Fruit fly (Drosophila melanogaster) whole organism, embryonic: Measurements from ENCODE around the gene Girdin.
A peak's percentile ranks its signal among the peaks of the same experiment; 100 is the strongest.

ENCODE experiments used
- Bgb ChIP-seq: fragments of 200-800 bp; sonication (Bioruptor generic); IDR thresholded peaks from 2 replicates; pipeline ENCODE4 v1.3.6; 2022; ENCODE audit warnings: missing biosample characterization, missing genetic modification characterization; ENCODE audit not compliant: partially characterized antibody
- CG11456 ChIP-seq: fragments of 200-800 bp; sonication (Bioruptor generic); IDR thresholded peaks from 3 replicates; pipeline ENCODE4 v1.3.6; 2022; ENCODE audit warnings: missing biosample characterization, missing genetic modification characterization
- CG12744 ChIP-seq: fragments of 200-800 bp; sonication (Bioruptor generic); optimal IDR thresholded peaks from 2 replicates; lab custom pipeline; 2016; ENCODE audit warnings: missing biosample characterization, missing genetic modification characterization
- CG14667 ChIP-seq: fragments of 200-800 bp; sonication (Bioruptor generic); IDR thresholded peaks from 2 replicates; pipeline ENCODE4 v1.3.6; 2022; ENCODE audit warnings: missing biosample characterization, missing genetic modification characterization
- CG1792 ChIP-seq: fragments of 200-800 bp; sonication (Bioruptor generic); optimal IDR thresholded peaks from 2 replicates; lab custom pipeline; 2016; ENCODE audit warnings: missing biosample characterization, missing genetic modification characterization
- CG18011 ChIP-seq: fragments of 200-800 bp; sonication (Bioruptor generic); optimal IDR thresholded peaks from 2 replicates; lab custom pipeline; 2017; ENCODE audit warnings: missing biosample characterization, missing genetic modification characterization, mild to moderate bottlenecking, moderate library complexity, missing genotype
- CG2889 ChIP-seq: fragments of 200-800 bp; sonication (Bioruptor generic); IDR thresholded peaks from 3 replicates; pipeline ENCODE4 v1.3.6; 2022; ENCODE audit warnings: missing biosample characterization, missing genetic modification characterization
- CG32767 ChIP-seq: fragments of 200-800 bp; sonication (Bioruptor generic); IDR thresholded peaks from 2 replicates; pipeline ENCODE4 v1.3.6; 2022; ENCODE audit warnings: missing biosample characterization, missing genetic modification characterization
- CG4328 ChIP-seq: fragments of 200-800 bp; sonication (Bioruptor generic); optimal IDR thresholded peaks from 3 replicates; lab custom pipeline; 2017; ENCODE audit warnings: missing biosample characterization, missing genetic modification reagents, missing genetic modification characterization
- CG4360 ChIP-seq: fragments of 200-800 bp; sonication (Bioruptor generic); IDR thresholded peaks from 2 replicates; pipeline ENCODE4 v1.3.6; 2022; ENCODE audit warnings: missing biosample characterization, missing genetic modification characterization
- CG5245 ChIP-seq: fragments of 200-800 bp; sonication (Bioruptor generic); optimal IDR thresholded peaks from 3 replicates; lab custom pipeline; 2016; ENCODE audit warnings: missing biosample characterization, missing genetic modification characterization
- CG6689 ChIP-seq: fragments of 200-800 bp; sonication (Bioruptor generic); IDR thresholded peaks from 2 replicates; pipeline ENCODE4 v1.3.6; 2022; ENCODE audit warnings: missing biosample characterization, missing genetic modification characterization
- CG7372 ChIP-seq: fragments of 200-800 bp; sonication (Bioruptor generic); IDR thresholded peaks from 2 replicates; pipeline ENCODE4 v1.3.6; 2022; ENCODE audit warnings: missing biosample characterization, missing genetic modification characterization
- CG7556 ChIP-seq: fragments of 200-800 bp; sonication (Bioruptor generic); optimal IDR thresholded peaks from 2 replicates; lab custom pipeline; 2017; ENCODE audit warnings: missing biosample characterization, mild to moderate bottlenecking, missing genetic modification characterization
- CG8089 ChIP-seq: fragments of 200-800 bp; sonication (Bioruptor generic); optimal IDR thresholded peaks from 3 replicates; lab custom pipeline; 2016; ENCODE audit warnings: missing biosample characterization, missing genetic modification characterization
- CG8359 ChIP-seq: fragments of 200-800 bp; sonication (Bioruptor generic); optimal IDR thresholded peaks from 2 replicates; lab custom pipeline; 2017; ENCODE audit warnings: missing biosample characterization, mild to moderate bottlenecking, missing genetic modification characterization, borderline replicate concordance
- CG9437 ChIP-seq: fragments of 200-800 bp; sonication (Bioruptor generic); optimal IDR thresholded peaks from 2 replicates; lab custom pipeline; 2018; ENCODE audit warnings: missing biosample characterization, mild to moderate bottlenecking, missing genetic modification characterization
- CG9609 ChIP-seq: fragments of 200-800 bp; sonication (Bioruptor generic); optimal IDR thresholded peaks from 3 replicates; lab custom pipeline; 2016; ENCODE audit warnings: missing biosample characterization, missing genetic modification characterization
- Gug ChIP-seq: fragments of 200-800 bp; sonication (Bioruptor generic); IDR thresholded peaks from 4 replicates; pipeline ENCODE4 v1.3.6; 2022; ENCODE audit warnings: missing biosample characterization, missing genetic modification characterization
- HHEX ChIP-seq: fragments of 200-800 bp; sonication (Bioruptor generic); optimal IDR thresholded peaks from 3 replicates; lab custom pipeline; 2017; ENCODE audit warnings: missing biosample characterization, mild to moderate bottlenecking, missing genetic modification characterization, missing genetic modification reagents
- Lim3 ChIP-seq: fragments of 200-800 bp; sonication (Bioruptor generic); IDR thresholded peaks from 2 replicates; pipeline ENCODE4 v1.3.6; 2022; ENCODE audit warnings: missing biosample characterization, missing genetic modification characterization
- Myb ChIP-seq: fragments of 200-800 bp; sonication (Bioruptor generic); optimal IDR thresholded peaks from 2 replicates; lab custom pipeline; 2016; ENCODE audit warnings: missing biosample characterization, missing genetic modification characterization
- Oaz ChIP-seq: fragments of 200-800 bp; sonication (Bioruptor generic); IDR thresholded peaks from 2 replicates; pipeline ENCODE4 v1.3.6; 2022; ENCODE audit warnings: missing biosample characterization, missing genetic modification characterization
- Sox100B ChIP-seq: fragments of 200-800 bp; sonication (Bioruptor generic); optimal IDR thresholded peaks from 3 replicates; lab custom pipeline; 2018; ENCODE audit warnings: missing biosample characterization, mild to moderate bottlenecking, missing genetic modification characterization
- TFAM ChIP-seq: fragments of 200-800 bp; sonication (Bioruptor generic); optimal IDR thresholded peaks from 2 replicates; lab custom pipeline; 2017; ENCODE audit warnings: missing biosample characterization, missing genetic modification characterization, inconsistent platforms
- Usf ChIP-seq: fragments of 200-800 bp; sonication (Bioruptor generic); optimal IDR thresholded peaks from 2 replicates; lab custom pipeline; 2017; ENCODE audit warnings: missing genotype, missing biosample characterization, missing genetic modification characterization
- ato ChIP-seq: fragments of 200-800 bp; sonication (Bioruptor generic); IDR thresholded peaks from 2 replicates; pipeline ENCODE4 v1.3.6; 2022; ENCODE audit warnings: missing biosample characterization, missing genetic modification characterization; ENCODE audit not compliant: partially characterized antibody
- bbx ChIP-seq: fragments of 200-800 bp; sonication (Bioruptor generic); IDR thresholded peaks from 2 replicates; pipeline ENCODE4 v1.3.6; 2022; ENCODE audit warnings: missing biosample characterization, missing genetic modification characterization; ENCODE audit not compliant: partially characterized antibody
- croc ChIP-seq: fragments of 200-800 bp; sonication (Bioruptor generic); conservative IDR thresholded peaks from 3 replicates; pipeline ENCODE4 v1.3.6; 2022; ENCODE audit warnings: missing biosample characterization, missing genetic modification characterization
- da ChIP-seq: fragments of 200-800 bp; sonication (Bioruptor generic); optimal IDR thresholded peaks from 2 replicates; lab custom pipeline; 2016; ENCODE audit warnings: missing biosample characterization, missing genetic modification characterization
- dm ChIP-seq: fragments of 200-800 bp; sonication (Bioruptor generic); optimal IDR thresholded peaks from 3 replicates; lab custom pipeline; 2016; ENCODE audit warnings: missing biosample characterization, missing genetic modification characterization
- esg ChIP-seq: fragments of 200-800 bp; sonication (Bioruptor generic); conservative IDR thresholded peaks from 2 replicates; pipeline ENCODE4 v1.3.6; 2022; ENCODE audit warnings: missing biosample characterization, missing genetic modification characterization
- ewg ChIP-seq: fragments of 200-800 bp; sonication (Bioruptor generic); optimal IDR thresholded peaks from 3 replicates; lab custom pipeline; 2017; ENCODE audit warnings: mild to moderate bottlenecking, missing biosample characterization, missing genetic modification reagents, missing genetic modification characterization
- fu2 ChIP-seq: fragments of 200-800 bp; sonication (Bioruptor generic); optimal IDR thresholded peaks from 2 replicates; lab custom pipeline; 2016; ENCODE audit warnings: missing biosample characterization, missing genetic modification characterization
- gsb-n ChIP-seq: fragments of 200-800 bp; sonication (Bioruptor generic); optimal IDR thresholded peaks from 3 replicates; lab custom pipeline; 2018; ENCODE audit warnings: missing biosample characterization, mild to moderate bottlenecking, missing genetic modification characterization
- hb ChIP-seq: fragments of 200-800 bp; sonication (Bioruptor generic); IDR thresholded peaks from 3 replicates; pipeline ENCODE4 v1.3.6; 2022; ENCODE audit warnings: missing biosample characterization, missing genetic modification characterization; ENCODE audit not compliant: partially characterized antibody
- her ChIP-seq: fragments of 200-800 bp; sonication (Bioruptor generic); optimal IDR thresholded peaks from 2 replicates; lab custom pipeline; 2016; ENCODE audit warnings: missing biosample characterization, missing genetic modification characterization
- jing ChIP-seq: fragments of 200-800 bp; sonication (Bioruptor generic); optimal IDR thresholded peaks from 2 replicates; lab custom pipeline; 2018; ENCODE audit warnings: missing biosample characterization, mild to moderate bottlenecking, missing genetic modification characterization
- kni ChIP-seq: fragments of 200-800 bp; sonication (Bioruptor generic); optimal IDR thresholded peaks from 3 replicates; lab custom pipeline; 2017; ENCODE audit warnings: mild to moderate bottlenecking, missing biosample characterization, missing genetic modification reagents, missing genetic modification characterization
- nerfin-2 ChIP-seq: fragments of 200-800 bp; sonication (Bioruptor generic); IDR thresholded peaks from 2 replicates; pipeline ENCODE4 v1.3.6; 2022; ENCODE audit warnings: missing biosample characterization, missing genetic modification characterization; ENCODE audit not compliant: partially characterized antibody
- oc ChIP-seq: fragments of 200-800 bp; sonication (Bioruptor generic); optimal IDR thresholded peaks from 2 replicates; lab custom pipeline; 2018; ENCODE audit warnings: missing biosample characterization, mild to moderate bottlenecking, missing genetic modification characterization, moderate library complexity
- pb ChIP-seq: fragments of 200-800 bp; sonication (Bioruptor generic); optimal IDR thresholded peaks from 3 replicates; lab custom pipeline; 2016; ENCODE audit warnings: missing biosample characterization, missing genetic modification characterization
- psq ChIP-seq: fragments of 200-800 bp; sonication (Bioruptor generic); optimal IDR thresholded peaks from 2 replicates; lab custom pipeline; 2017; ENCODE audit warnings: missing biosample characterization, missing genetic modification characterization
- ranshi ChIP-seq: fragments of 200-800 bp; sonication (Bioruptor generic); IDR thresholded peaks from 2 replicates; pipeline ENCODE4 v1.3.6; 2022; ENCODE audit warnings: missing biosample characterization, missing genetic modification characterization
- rib ChIP-seq: fragments of 200-800 bp; sonication (Bioruptor generic); IDR thresholded peaks from 2 replicates; pipeline ENCODE4 v1.3.6; 2022; ENCODE audit warnings: missing biosample characterization, missing genetic modification characterization
- sim ChIP-seq: fragments of 200-800 bp; sonication (Bioruptor generic); IDR thresholded peaks from 2 replicates; pipeline ENCODE4 v1.3.6; 2022; ENCODE audit warnings: missing biosample characterization, missing genetic modification characterization
- slp2 ChIP-seq: fragments of 200-800 bp; sonication (Bioruptor generic); optimal IDR thresholded peaks from 2 replicates; lab custom pipeline; 2016; ENCODE audit warnings: missing biosample characterization, missing genetic modification characterization
- sna ChIP-seq: fragments of 200-800 bp; sonication (Bioruptor generic); IDR thresholded peaks from 2 replicates; pipeline ENCODE4 v1.3.6; 2022; ENCODE audit warnings: missing biosample characterization, missing genetic modification characterization; ENCODE audit not compliant: partially characterized antibody
- tll ChIP-seq, 2 experiments: fragments of 200-800 bp in 1 of 2; fragments of >200 bp in 1 of 2; sonication (Bioruptor generic) in 1 of 2; optimal IDR thresholded peaks; 2 replicates each; lab custom pipeline; 2017 to 2019; ENCODE audit warnings: missing biosample characterization in 2 of 2, missing genetic modification characterization in 2 of 2, mild to moderate bottlenecking in 1 of 2, moderate library complexity in 1 of 2
- toy ChIP-seq: fragments of 200-800 bp; sonication (Bioruptor generic); IDR thresholded peaks from 2 replicates; pipeline ENCODE4 v1.3.6; 2022; ENCODE audit warnings: missing biosample characterization, missing genetic modification characterization

The Girdin gene

dm6 chr3L:3192912-3193311, 14.2 kb downstream of the Girdin start, which contains the start of gene Hsp83 (continued):
- TF ChIP-seq CG7372 (peak; percentile 85), ewg (peak; percentile 88), Oaz (GFP tag; lab: Robert Waterston, UW) (peak; percentile 85), CG6689 (GFP tag; lab: Robert Waterston, UW) (peak; percentile 81), croc (GFP tag; lab: Robert Waterston, UW) (peak; percentile 46), Lim3 (0 out of 2 replicates have a peak, but pooled peaks have one; percentile 17), Bgb (peak; percentile 36; the same call in 1 of the 2 replicates), slp2 (GFP tag; lab: Kevin White, UChicago) (peak; percentile 91), CG5245 (GFP tag; lab: Kevin White, UChicago) (peak; percentile 91), CG2889 (GFP tag; lab: Robert Waterston, UW) (peak; percentile 81), kni (GFP tag; lab: Kevin White, UChicago) (peak; percentile 99), HHEX (GFP tag; lab: Kevin White, UChicago) (peak; percentile 99), CG18011 (peak; percentile 90), CG11456 (GFP tag; lab: Robert Waterston, UW) (peak; percentile 96), bbx (GFP tag; lab: Robert Waterston, UW) (peak; percentile 62), Sox100B (GFP tag; lab: Kevin White, UChicago) (peak; percentile 94), Gug (peak; percentile 55; the same call in 2 of the 4 replicates), dm (GFP tag; lab: Kevin White, UChicago) (peak; percentile 94), jing (GFP tag; lab: Kevin White, UChicago) (peak; percentile 79), toy (GFP tag; lab: Robert Waterston, UW) (peak; percentile 78; the same call in 1 of the 2 replicates), nerfin-2 (no peak), pb (GFP tag; lab: Kevin White, UChicago) (peak; percentile 96), hb (GFP tag; lab: Robert Waterston, UW) (no peak), rib (GFP tag; lab: Robert Waterston, UW) (peak; percentile 83), TFAM (GFP tag; lab: Kevin White, UChicago) (peak; percentile 89), Myb (GFP tag; lab: Kevin White, UChicago) (no peak), CG4360 (GFP tag; lab: Robert Waterston, UW) (peak; percentile 74), tll (GFP tag; optimal IDR thresholded peaks at IDR 0.05; lab: Kevin White, UChicago) (no peak), esg (GFP tag; lab: Robert Waterston, UW) (peak; percentile 63), CG1792 (peak; percentile 87), ato (no peak), CG8359 (peak; percentile 93), CG14667 (peak; percentile 31; the same call in 1 of the 2 replicates), Usf (GFP tag; lab: Kevin White, UChicago) (peak; percentile 65), CG9609 (GFP tag; lab: Kevin White, UChicago) (peak; percentile 88), CG12744 (GFP tag; lab: Kevin White, UChicago) (peak; percentile 94), CG7556 (GFP tag; lab: Kevin White, UChicago) (peak; percentile 88), sim (GFP tag; lab: Robert Waterston, UW) (peak; percentile 92), sna (GFP tag; lab: Robert Waterston, UW) (no peak), fu2 (peak; percentile 86), CG8089 (GFP tag; lab: Kevin White, UChicago) (peak; percentile 92), oc (peak; percentile 92), da (GFP tag; lab: Kevin White, UChicago) (peak; percentile 88), ranshi (GFP tag; lab: Robert Waterston, UW) (peak; percentile 92), her (GFP tag; lab: Kevin White, UChicago) (peak; percentile 96), psq (GFP tag; lab: Kevin White, UChicago) (peak; percentile 78), CG4328 (peak; percentile 99), gsb-n (tag; lab: Kevin White, UChicago) (peak; percentile 85), CG9437 (peak; percentile 91), CG32767 (peak; percentile 86)
